Worm (Caenorhabditis elegans): ENCODE measurements around the gene acds-10.

ce11 chrV:5774137-5774536, 26.5 kb downstream of the acds-10 start:
- TF ChIP-seq him-1 (tag; optimal IDR thresholded peaks at IDR 0.05) (no peak), W03F9.2 (tag; optimal IDR thresholded peaks at IDR 0.05) (no peak), dao-5 (tag; optimal IDR thresholded peaks at IDR 0.05) (no peak)

All from whole organism, L4/young adult.